Worm (Caenorhabditis elegans): ENCODE results near the gene Y66D12A.11.
A peak's percentile ranks its signal among the peaks of the same experiment; 100 is the strongest.

Y66D12A.11 gene

ce11 chrIII:11561597-11561996 lies 1.7 kb upstream of the Y66D12A.11 start:
- TF ChIP-seq skn-1 (tag; optimal IDR thresholded peaks at IDR 0.05) (no peak), unc-55 (GFP tag; optimal IDR thresholded peaks at IDR 0.05) (no peak), mab-5 (tag; optimal IDR thresholded peaks at IDR 0.05) (no peak), unc-62 (GFP tag; optimal IDR thresholded peaks at IDR 0.05) (no peak), alr-1 (tag; optimal IDR thresholded peaks at IDR 0.05) (no peak), crh-2 (tag; optimal IDR thresholded peaks at IDR 0.05) (no peak), ZK546.5 (tag; optimal IDR thresholded peaks at IDR 0.05) (no peak), egl-27 (tag; optimal IDR thresholded peaks at IDR 0.05) (no peak), mbf-1 (tag; optimal IDR thresholded peaks at IDR 0.05) (no peak), nhr-11 (tag; optimal IDR thresholded peaks at IDR 0.05) (no peak), sma-9 (GFP tag; optimal IDR thresholded peaks at IDR 0.05) (no peak), sma-9 (tag; optimal IDR thresholded peaks at IDR 0.05) (no peak), mdl-1 (tag; optimal IDR thresholded peaks at IDR 0.05) (no peak), elt-1 (tag; optimal IDR thresholded peaks at IDR 0.05) (no peak), Y55F3AM.14 (GFP tag; optimal IDR thresholded peaks at IDR 0.05) (no peak), nhr-129 (tag; optimal IDR thresholded peaks at IDR 0.05) (no peak), nhr-6 (tag; optimal IDR thresholded peaks at IDR 0.05) (no peak), lin-13 (GFP tag; optimal IDR thresholded peaks at IDR 0.05) (no peak)

- peak; percentile 52 for TF ChIP-seq C34F6.9 (tag; optimal IDR thresholded peaks at IDR 0.05)
- peak; percentile 22 for TF ChIP-seq lin-13 (GFP tag; optimal IDR thresholded peaks at IDR 0.05)
- no peak for TF ChIP-seq nhr-12 (tag; optimal IDR thresholded peaks at IDR 0.05)
- peak; percentile 34 for TF ChIP-seq nhr-129 (tag; optimal IDR thresholded peaks at IDR 0.05)
- peak in 1 of 2 experiments; percentile 54 for TF ChIP-seq lsy-2 (tag; optimal IDR thresholded peaks at IDR 0.05)
- TF ChIP-seq unc-55 (GFP tag; optimal IDR thresholded peaks at IDR 0.05), result peak; percentile 62
- no peak for TF ChIP-seq nhr-23 (tag; optimal IDR thresholded peaks at IDR 0.05)
- TF ChIP-seq gmeb-1 (tag; optimal IDR thresholded peaks at IDR 0.05), result peak; percentile 96
Observed at ce11 chrIII:11565602-11566001, 2.3 kb downstream of the Y66D12A.11 start, which contains the start of gene Y66D12A.10. TSS of gene Y66D12A.10 (plus strand) at chrIII:11565874.

ce11 chrIII:11567837-11568236 lies 4.6 kb downstream of the Y66D12A.11 start, which contains the start of gene psme-3:
TSS of gene psme-3 (plus strand) at chrIII:11568137.
- TF ChIP-seq skn-1 (tag; optimal IDR thresholded peaks at IDR 0.05) (no peak), alr-1 (tag; optimal IDR thresholded peaks at IDR 0.05) (no peak), unc-62 (GFP tag; optimal IDR thresholded peaks at IDR 0.05) (no peak), nhr-129 (tag; optimal IDR thresholded peaks at IDR 0.05) (no peak), ceh-16 (tag; optimal IDR thresholded peaks at IDR 0.05) (no peak), nhr-6 (tag; optimal IDR thresholded peaks at IDR 0.05) (no peak), nhr-25 (tag; optimal IDR thresholded peaks at IDR 0.05) (no peak), C34F6.9 (tag; optimal IDR thresholded peaks at IDR 0.05) (no peak), sma-3 (GFP tag; optimal IDR thresholded peaks at IDR 0.05) (no peak), nhr-21 (tag; optimal IDR thresholded peaks at IDR 0.05) (no peak), nhr-23 (tag; optimal IDR thresholded peaks at IDR 0.05) (no peak), mbf-1 (tag; optimal IDR thresholded peaks at IDR 0.05) (no peak), lin-39 (tag; optimal IDR thresholded peaks at IDR 0.05) (no peak), R02D3.7 (tag; optimal IDR thresholded peaks at IDR 0.05) (no peak), Y55F3AM.14 (GFP tag; optimal IDR thresholded peaks at IDR 0.05) (no peak), ceh-82 (tag; optimal IDR thresholded peaks at IDR 0.05) (no peak), ztf-1 (GFP tag; conservative IDR thresholded peaks at IDR 0.05) (no peak), unc-55 (GFP tag; optimal IDR thresholded peaks at IDR 0.05) (no peak)

ce11 chrIII:11573921-11574320 lies 10.7 kb downstream of the Y66D12A.11 start, which contains the start of gene Y66D12A.8:
TSS of gene Y66D12A.8 (plus strand) at chrIII:11574221.
- TF ChIP-seq aly-2 (tag; optimal IDR thresholded peaks at IDR 0.05), result no peak
- no peak for TF ChIP-seq ztf-11 (tag; optimal IDR thresholded peaks at IDR 0.05)
- no peak for TF ChIP-seq unc-39 (tag; optimal IDR thresholded peaks at IDR 0.05)
- TF ChIP-seq ztf-4 (tag; optimal IDR thresholded peaks at IDR 0.05), result no peak
- TF ChIP-seq peb-1 (tag; optimal IDR thresholded peaks at IDR 0.05), result no peak
- TF ChIP-seq nhr-77 (tag; optimal IDR thresholded peaks at IDR 0.05), result no peak
- no peak for TF ChIP-seq skn-1 (tag; optimal IDR thresholded peaks at IDR 0.05)
- TF ChIP-seq nhr-23 (tag; optimal IDR thresholded peaks at IDR 0.05), result no peak
- TF ChIP-seq ama-1 (optimal IDR thresholded peaks at IDR 0.05), result no peak
- no peak for TF ChIP-seq ceh-16 (tag; optimal IDR thresholded peaks at IDR 0.05)
- no peak for TF ChIP-seq sma-9 (GFP tag; optimal IDR thresholded peaks at IDR 0.05)
- no peak for TF ChIP-seq sma-9 (tag; optimal IDR thresholded peaks at IDR 0.05)
- no peak for TF ChIP-seq mdl-1 (tag; optimal IDR thresholded peaks at IDR 0.05)
- TF ChIP-seq fos-1 (tag; optimal IDR thresholded peaks at IDR 0.05), result no peak
- no peak for TF ChIP-seq dmd-4 (tag; optimal IDR thresholded peaks at IDR 0.05)
- TF ChIP-seq lin-13 (GFP tag; optimal IDR thresholded peaks at IDR 0.05), result no peak
- no peak for TF ChIP-seq unc-55 (GFP tag; optimal IDR thresholded peaks at IDR 0.05)
- TF ChIP-seq gmeb-1 (tag; optimal IDR thresholded peaks at IDR 0.05), result no peak
